Worm (Caenorhabditis elegans) whole organism, mixed stage, embryonic: ENCODE results near the gene osm-6.

ENCODE experiments used
- M03D4.4 ChIP-seq: sonication (generic microtip); optimal IDR thresholded peaks from 2 replicates; lab custom pipeline; 2017; ENCODE audit warnings: mild to moderate bottlenecking, missing genetic modification characterization, missing compliant biosample characterization
- bed-3 ChIP-seq: fragments of 200-800 bp; sonication (Bioruptor generic); optimal IDR thresholded peaks from 3 replicates; lab custom pipeline; 2018; ENCODE audit warnings: mild to moderate bottlenecking, missing genetic modification characterization, moderate library complexity, missing compliant biosample characterization
- blmp-1 ChIP-seq: fragments of 150-350 bp; optimal IDR thresholded peaks from 2 replicates; lab custom pipeline; 2014; ENCODE audit warnings: missing biosample characterization, missing genetic modification characterization
- ceh-43 ChIP-seq: fragments of 200-800 bp; sonication (Bioruptor generic); optimal IDR thresholded peaks from 2 replicates; lab custom pipeline; 2018; ENCODE audit warnings: mild to moderate bottlenecking, missing genetic modification characterization, moderate library complexity, missing compliant biosample characterization
- ceh-83 ChIP-seq: fragments of 200-800 bp; sonication (Bioruptor generic); optimal IDR thresholded peaks from 2 replicates; lab custom pipeline; 2018; ENCODE audit warnings: mild to moderate bottlenecking, missing genetic modification characterization, missing compliant biosample characterization
- ces-1 ChIP-seq: fragments of 150-350 bp; optimal IDR thresholded peaks from 2 replicates; lab custom pipeline; 2014; ENCODE audit warnings: missing biosample characterization, missing genetic modification reagents, missing genetic modification characterization
- cnd-1 ChIP-seq: fragments of 200-800 bp; sonication (Bioruptor generic); optimal IDR thresholded peaks from 2 replicates; lab custom pipeline; 2018; ENCODE audit warnings: mild to moderate bottlenecking, missing genetic modification characterization, missing compliant biosample characterization
- drap-1 ChIP-seq: fragments of 200-800 bp; sonication (Bioruptor generic); optimal IDR thresholded peaks from 3 replicates; lab custom pipeline; 2018; ENCODE audit warnings: mild to moderate bottlenecking, missing genetic modification characterization, missing compliant biosample characterization
- elt-1 ChIP-seq: sonication (generic microtip); optimal IDR thresholded peaks from 2 replicates; lab custom pipeline; 2017; ENCODE audit warnings: missing genetic modification characterization, mild to moderate bottlenecking, missing compliant biosample characterization, antibody characterized with exemption, moderate library complexity, borderline replicate concordance; ENCODE audit not compliant: insufficient read depth
- flh-1 ChIP-seq: fragments of 200-800 bp; sonication (Bioruptor generic); optimal IDR thresholded peaks from 2 replicates; lab custom pipeline; 2018; ENCODE audit warnings: mild to moderate bottlenecking, missing genetic modification characterization, moderate library complexity, missing compliant biosample characterization
- ham-2 ChIP-seq: fragments of 200-800 bp; sonication (Bioruptor generic); optimal IDR thresholded peaks from 2 replicates; lab custom pipeline; 2018; ENCODE audit warnings: mild to moderate bottlenecking, missing genetic modification characterization, missing compliant biosample characterization
- hlh-1 ChIP-seq: fragments of 150-350 bp; optimal IDR thresholded peaks from 2 replicates; lab custom pipeline; 2014; ENCODE audit warnings: missing biosample characterization, missing genetic modification reagents, missing genetic modification characterization
- lin-13 ChIP-seq: fragments of 150-350 bp; optimal IDR thresholded peaks from 2 replicates; lab custom pipeline; 2014; ENCODE audit warnings: missing biosample characterization, missing genetic modification characterization
- lin-32 ChIP-seq: fragments of 200-800 bp; sonication (Bioruptor generic); optimal IDR thresholded peaks from 2 replicates; lab custom pipeline; 2018; ENCODE audit warnings: mild to moderate bottlenecking, missing genetic modification characterization, missing compliant biosample characterization
- lsy-2 ChIP-seq: fragments of 150-350 bp; optimal IDR thresholded peaks from 2 replicates; lab custom pipeline; 2014; ENCODE audit warnings: missing biosample characterization, missing genetic modification characterization
- mab-5 ChIP-seq: fragments of 150-350 bp; optimal IDR thresholded peaks from 2 replicates; lab custom pipeline; 2014; ENCODE audit warnings: missing biosample characterization, missing genetic modification characterization
- mep-1 ChIP-seq: fragments of 150-350 bp; optimal IDR thresholded peaks from 2 replicates; lab custom pipeline; 2017; ENCODE audit warnings: missing biosample characterization, missing genetic modification reagents, missing genetic modification characterization, inconsistent platforms
- nhr-12 ChIP-seq: fragments of 150-350 bp; optimal IDR thresholded peaks from 2 replicates; lab custom pipeline; 2014; ENCODE audit warnings: missing biosample characterization, missing genetic modification characterization
- nhr-2 ChIP-seq: fragments of 150-350 bp; optimal IDR thresholded peaks from 2 replicates; lab custom pipeline; 2014; ENCODE audit warnings: missing biosample characterization, missing genetic modification characterization
- nhr-237 ChIP-seq: fragments of 150-350 bp; optimal IDR thresholded peaks from 2 replicates; lab custom pipeline; 2014; ENCODE audit warnings: missing biosample characterization, missing genetic modification characterization
- nhr-28 ChIP-seq: fragments of 150-350 bp; optimal IDR thresholded peaks from 2 replicates; lab custom pipeline; 2014; ENCODE audit warnings: missing biosample characterization, missing genetic modification characterization
- nhr-76 ChIP-seq: sonication (generic microtip); optimal IDR thresholded peaks from 2 replicates; lab custom pipeline; 2017; ENCODE audit warnings: missing biosample characterization, missing genetic modification characterization
- pha-4 ChIP-seq: fragments of 150-350 bp; optimal IDR thresholded peaks from 2 replicates; lab custom pipeline; 2018; ENCODE audit warnings: missing biosample characterization, missing genetic modification reagents, missing genetic modification characterization
- sem-2 ChIP-seq: fragments of 200-800 bp; sonication (Bioruptor generic); optimal IDR thresholded peaks from 2 replicates; lab custom pipeline; 2018; ENCODE audit warnings: mild to moderate bottlenecking, missing genetic modification characterization, missing compliant biosample characterization
- snpc-4 ChIP-seq: fragments of 150-350 bp; optimal IDR thresholded peaks from 2 replicates; lab custom pipeline; 2014; ENCODE audit warnings: missing biosample characterization, missing genetic modification characterization
- sptf-1 ChIP-seq: sonication (generic microtip); optimal IDR thresholded peaks from 2 replicates; lab custom pipeline; 2017; ENCODE audit warnings: mild to moderate bottlenecking, missing genetic modification characterization, moderate library complexity, missing compliant biosample characterization
- tbx-8 ChIP-seq: fragments of 200-800 bp; sonication (Bioruptor generic); optimal IDR thresholded peaks from 2 replicates; lab custom pipeline; 2018; ENCODE audit warnings: mild to moderate bottlenecking, missing genetic modification characterization, moderate library complexity, missing compliant biosample characterization
- unc-120 ChIP-seq: sonication (generic microtip); optimal IDR thresholded peaks from 2 replicates; lab custom pipeline; 2017; ENCODE audit warnings: missing genetic modification characterization, missing compliant biosample characterization; ENCODE audit not compliant: poor library complexity, severe bottlenecking
- unc-39 ChIP-seq: fragments of 150-350 bp; optimal IDR thresholded peaks from 2 replicates; lab custom pipeline; 2014; ENCODE audit warnings: missing biosample characterization, missing genetic modification characterization
- unc-62 ChIP-seq: fragments of 150-350 bp; optimal IDR thresholded peaks from 2 replicates; lab custom pipeline; 2014; ENCODE audit warnings: missing biosample characterization, missing genetic modification reagents, missing genetic modification characterization
- zip-8 ChIP-seq: fragments of 150-350 bp; optimal IDR thresholded peaks from 2 replicates; lab custom pipeline; 2014; ENCODE audit warnings: missing biosample characterization, missing genetic modification characterization
- ztf-11 ChIP-seq: fragments of 150-350 bp; optimal IDR thresholded peaks from 2 replicates; lab custom pipeline; 2014; ENCODE audit warnings: missing biosample characterization, missing genetic modification characterization

The osm-6 gene

DNA sequence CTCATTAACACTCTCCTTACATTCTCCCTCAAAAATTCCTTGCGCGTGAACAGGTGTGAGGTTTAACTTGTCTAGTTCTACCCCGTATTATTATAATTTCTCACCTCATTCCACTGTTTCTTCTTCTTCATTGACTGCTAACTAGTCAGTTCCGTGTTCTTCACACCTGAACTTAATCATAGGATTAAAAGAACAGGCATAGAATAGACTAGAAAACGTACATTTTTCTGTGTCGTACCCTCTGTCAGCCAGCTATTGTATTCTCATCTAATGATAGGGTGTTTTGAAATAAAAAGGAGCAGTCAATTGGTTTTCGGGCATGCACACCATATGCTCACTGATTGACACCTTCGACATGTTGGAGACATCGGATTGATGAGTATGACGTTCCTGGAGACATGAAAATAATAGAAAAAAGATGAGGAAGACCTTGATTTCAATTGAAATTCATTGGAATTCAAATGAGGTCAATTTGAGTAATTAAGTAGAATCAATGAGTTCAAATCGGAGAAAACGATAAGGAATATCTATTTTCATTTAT is 20.2 kb upstream of the osm-6 start:
- TF ChIP-seq nhr-2 (peak; percentile 50), pha-4 (tag; lab: Kevin White, UChicago) (no peak), lin-13 (tag; lab: Kevin White, UChicago) (no peak), mab-5 (tag; lab: Kevin White, UChicago) (no peak), elt-1 (tag; lab: Kevin White, UChicago) (no peak), bed-3 (GFP tag; lab: Kevin White, UChicago) (no peak), flh-1 (GFP tag; lab: Kevin White, UChicago) (no peak), nhr-237 (no peak), sem-2 (no peak), blmp-1 (no peak), unc-39 (tag; lab: Kevin White, UChicago) (no peak), nhr-28 (tag; lab: Kevin White, UChicago) (no peak), tbx-8 (GFP tag; lab: Kevin White, UChicago) (no peak), ces-1 (no peak), lin-32 (GFP tag; lab: Kevin White, UChicago) (peak; percentile 70), unc-62 (GFP tag; lab: Kevin White, UChicago) (peak; percentile 83), hlh-1 (no peak), snpc-4 (tag; lab: Kevin White, UChicago) (no peak), zip-8 (tag; lab: Kevin White, UChicago) (no peak), lsy-2 (tag; lab: Kevin White, UChicago) (no peak), sptf-1 (no peak)

DNA sequence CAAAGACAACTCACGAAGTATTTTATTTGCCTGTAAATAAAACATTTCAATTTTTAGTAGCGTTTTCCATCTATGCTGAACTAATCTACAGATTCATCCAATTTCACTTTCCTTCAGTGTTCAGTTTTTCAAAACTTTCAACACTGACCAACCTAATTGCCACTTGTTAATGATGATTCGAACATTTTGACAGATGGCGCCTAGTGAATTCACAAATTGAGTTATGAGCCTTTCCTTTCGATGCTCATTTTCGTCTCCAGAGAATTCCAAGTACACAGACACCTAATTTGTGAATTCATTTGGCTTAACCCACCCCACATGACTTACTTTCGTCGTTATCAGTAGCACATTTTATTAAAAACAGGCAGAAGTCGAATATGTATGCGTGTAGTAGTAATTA is 19.6 kb upstream of the osm-6 start:
- TF ChIP-seq bed-3 (GFP tag; lab: Kevin White, UChicago), result no peak
- TF ChIP-seq ceh-83 (GFP tag; lab: Kevin White, UChicago), result no peak
- peak; percentile 28 for TF ChIP-seq cnd-1 (tag; lab: Kevin White, UChicago)
- no peak for TF ChIP-seq unc-62 (GFP tag; lab: Kevin White, UChicago)
- no peak for TF ChIP-seq ztf-11 (tag; lab: Kevin White, UChicago)
- no peak for TF ChIP-seq zip-8 (tag; lab: Kevin White, UChicago)
- TF ChIP-seq sem-2, result no peak
- TF ChIP-seq sptf-1, result no peak
- no peak for TF ChIP-seq M03D4.4
- TF ChIP-seq drap-1 (GFP tag; lab: Kevin White, UChicago), result no peak
- no peak for TF ChIP-seq snpc-4 (tag; lab: Kevin White, UChicago)
- peak; percentile 95 for TF ChIP-seq ces-1
- TF ChIP-seq unc-39 (tag; lab: Kevin White, UChicago), result no peak
- TF ChIP-seq mep-1 (tag; lab: Kevin White, UChicago), result no peak
- no peak for TF ChIP-seq nhr-2
- no peak for TF ChIP-seq nhr-76 (tag; lab: Kevin White, UChicago)
- no peak for TF ChIP-seq mab-5 (tag; lab: Kevin White, UChicago)

DNA sequence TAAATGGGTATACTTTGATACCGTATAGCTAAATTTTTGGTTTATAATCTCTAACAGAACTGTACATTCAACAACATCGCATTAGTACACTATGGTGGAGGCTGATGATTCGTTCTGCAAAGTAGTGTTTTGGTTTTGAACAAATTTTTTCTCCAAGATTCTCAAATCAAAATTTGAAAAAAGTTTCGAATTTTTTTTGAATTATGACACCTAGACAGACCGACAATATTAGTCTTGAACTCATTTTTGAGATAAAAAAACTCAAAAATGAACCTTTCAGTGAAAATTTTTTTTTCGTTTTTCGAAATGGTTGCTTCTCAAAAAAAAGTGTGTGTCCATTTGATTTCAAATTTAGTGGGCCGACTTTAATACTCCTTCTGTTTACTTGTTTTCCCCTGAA is 18.2 kb upstream of the osm-6 start:
- no peak for TF ChIP-seq unc-120 (tag; lab: Kevin White, UChicago)
- no peak for TF ChIP-seq sem-2
- TF ChIP-seq ceh-43 (GFP tag; lab: Kevin White, UChicago), result no peak
- TF ChIP-seq ham-2 (GFP tag; lab: Kevin White, UChicago), result no peak
- TF ChIP-seq sptf-1, result no peak
- TF ChIP-seq snpc-4 (tag; lab: Kevin White, UChicago), result no peak
- TF ChIP-seq mep-1 (tag; lab: Kevin White, UChicago), result no peak
- no peak for TF ChIP-seq hlh-1
- TF ChIP-seq nhr-2, result no peak
- TF ChIP-seq M03D4.4, result no peak
- no peak for TF ChIP-seq nhr-12 (tag; lab: Kevin White, UChicago)
- no peak for TF ChIP-seq mab-5 (tag; lab: Kevin White, UChicago)
- no peak for TF ChIP-seq lsy-2 (tag; lab: Kevin White, UChicago)
- TF ChIP-seq zip-8 (tag; lab: Kevin White, UChicago), result no peak
- TF ChIP-seq lin-32 (GFP tag; lab: Kevin White, UChicago), result no peak

DNA sequence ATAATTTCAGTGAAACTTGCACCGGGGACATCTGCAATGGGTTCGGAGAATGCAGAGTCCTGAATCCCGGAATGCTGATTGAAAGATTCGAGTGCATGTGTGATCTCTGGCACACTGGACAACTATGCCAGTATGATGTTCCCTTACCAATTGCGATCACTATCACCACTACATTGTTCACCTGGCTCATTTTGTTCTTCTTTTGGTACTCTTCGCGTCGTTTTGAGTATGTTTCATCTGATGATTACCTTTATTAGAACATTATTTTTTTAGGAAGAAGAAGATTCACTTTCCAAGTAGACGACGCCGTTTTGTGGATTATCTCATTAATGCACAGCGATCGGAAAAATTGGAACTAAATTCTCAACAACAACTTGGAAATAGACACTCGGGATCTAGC is 16.5 kb upstream of the osm-6 start:
- no peak for TF ChIP-seq tbx-8 (GFP tag; lab: Kevin White, UChicago)
- no peak for TF ChIP-seq unc-39 (tag; lab: Kevin White, UChicago)
- TF ChIP-seq M03D4.4, result no peak
- no peak for TF ChIP-seq bed-3 (GFP tag; lab: Kevin White, UChicago)
- no peak for TF ChIP-seq mep-1 (tag; lab: Kevin White, UChicago)
- TF ChIP-seq sptf-1, result no peak
- no peak for TF ChIP-seq ham-2 (GFP tag; lab: Kevin White, UChicago)
- no peak for TF ChIP-seq ceh-83 (GFP tag; lab: Kevin White, UChicago)
